Worm (Caenorhabditis elegans) whole organism, L1 larva: ENCODE data around the gene set-15.

Experiments used
- hlh-4 ChIP-seq: sonication (generic microtip); optimal IDR thresholded peaks from 2 replicates; lab custom pipeline; 2016; ENCODE audit warnings: mild to moderate bottlenecking, missing genetic modification characterization, missing compliant biosample characterization
- lin-14 ChIP-seq: fragments of 200-800 bp; sonication (Bioruptor generic); optimal IDR thresholded peaks from 2 replicates; lab custom pipeline; 2018; ENCODE audit warnings: mild to moderate bottlenecking, missing genetic modification characterization, moderate library complexity, missing compliant biosample characterization
- lin-15B ChIP-seq: fragments of 150-350 bp; sonication (generic microtip); optimal IDR thresholded peaks from 3 replicates; lab custom pipeline; 2014; ENCODE audit warnings: missing biosample characterization, missing genetic modification characterization
- lsy-2 ChIP-seq, 2 experiments: fragments of 150-350 bp; optimal IDR thresholded peaks; 2 replicates each; lab custom pipeline; 2014; ENCODE audit warnings: missing biosample characterization in 2 of 2, missing genetic modification characterization in 2 of 2
- nhr-237 ChIP-seq: fragments of 150-350 bp; optimal IDR thresholded peaks from 2 replicates; lab custom pipeline; 2014; ENCODE audit warnings: missing biosample characterization, missing genetic modification characterization
- nhr-76 ChIP-seq: sonication (generic microtip); optimal IDR thresholded peaks from 2 replicates; lab custom pipeline; 2017; ENCODE audit warnings: missing biosample characterization, missing genetic modification characterization
- nhr-77 ChIP-seq: fragments of 150-350 bp; optimal IDR thresholded peaks from 2 replicates; lab custom pipeline; 2014; ENCODE audit warnings: missing biosample characterization, missing genetic modification characterization
- snpc-4 ChIP-seq: fragments of 150-350 bp; optimal IDR thresholded peaks from 2 replicates; lab custom pipeline; 2014; ENCODE audit warnings: missing biosample characterization, missing genetic modification characterization

DNA sequence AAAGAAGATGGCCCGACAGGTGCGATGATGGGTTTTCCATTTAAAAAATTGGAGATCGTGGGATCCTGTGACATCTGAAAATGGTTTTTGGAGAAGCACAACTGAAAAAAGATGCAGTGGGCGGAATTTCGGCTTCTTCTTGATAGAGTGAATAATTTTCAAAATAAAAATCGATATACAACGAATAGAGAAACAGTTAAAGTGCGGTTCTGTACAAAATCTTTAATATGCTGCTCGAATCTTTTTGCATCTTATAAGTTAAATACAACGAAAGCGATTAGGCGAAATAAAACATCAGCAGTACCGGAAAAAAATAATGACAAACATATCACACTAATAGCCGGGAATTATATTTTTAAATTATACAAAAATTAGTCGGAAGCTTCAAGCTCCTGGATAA, 27.2 kb upstream of the set-15 start, which contains the start of gene H06H21.11:
- no peak for TF ChIP-seq lin-15B (tag; lab: Kevin White, UChicago)
- no peak for TF ChIP-seq snpc-4
- TF ChIP-seq hlh-4 (tag; lab: Kevin White, UChicago): no peak
- TF ChIP-seq lin-14 (GFP tag; lab: Kevin White, UChicago): no peak
- TF ChIP-seq nhr-76 (tag; lab: Kevin White, UChicago): no peak
- no peak for TF ChIP-seq nhr-77 (tag; lab: Kevin White, UChicago)
- TF ChIP-seq nhr-237 (tag; lab: Kevin White, UChicago): no peak
- no peak for TF ChIP-seq lsy-2 (tag; optimal IDR thresholded peaks at IDR 0.05; lab: Kevin White, UChicago)
